Worm (Caenorhabditis elegans) whole organism, L2 larva: Measurements from ENCODE around the gene K08H2.3.
A peak's percentile ranks its signal among the peaks of the same experiment; 100 is the strongest.

Source experiments
- C34F6.9 ChIP-seq: fragments of 150-350 bp; optimal IDR thresholded peaks from 2 replicates; lab custom pipeline; 2014; ENCODE audit warnings: missing biosample characterization, missing genetic modification characterization
- F13H6.1 ChIP-seq: sonication (generic microtip); optimal IDR thresholded peaks from 2 replicates; lab custom pipeline; 2016; ENCODE audit warnings: missing genetic modification characterization, missing compliant biosample characterization
- Y55F3AM.14 ChIP-seq: fragments of 200-800 bp; sonication (Bioruptor generic); optimal IDR thresholded peaks from 2 replicates; lab custom pipeline; 2018; ENCODE audit warnings: mild to moderate bottlenecking, missing genetic modification characterization, missing compliant biosample characterization
- alr-1 ChIP-seq: fragments of 150-350 bp; optimal IDR thresholded peaks from 2 replicates; lab custom pipeline; 2014; ENCODE audit warnings: missing biosample characterization, missing genetic modification characterization
- blmp-1 ChIP-seq: sonication (generic microtip); optimal IDR thresholded peaks from 2 replicates; lab custom pipeline; 2017; ENCODE audit warnings: missing genetic modification characterization, mild to moderate bottlenecking, missing compliant biosample characterization, antibody characterized with exemption, moderate library complexity; ENCODE audit not compliant: insufficient read depth
- ceh-16 ChIP-seq: fragments of 150-350 bp; optimal IDR thresholded peaks from 2 replicates; lab custom pipeline; 2014; ENCODE audit warnings: missing biosample characterization, missing genetic modification characterization
- crh-2 ChIP-seq: sonication (generic microtip); optimal IDR thresholded peaks from 2 replicates; lab custom pipeline; 2017; ENCODE audit warnings: missing biosample characterization, missing genetic modification characterization
- dmd-4 ChIP-seq: sonication (generic microtip); optimal IDR thresholded peaks from 2 replicates; lab custom pipeline; 2017; ENCODE audit warnings: missing biosample characterization, missing genetic modification characterization
- egl-27 ChIP-seq: sonication (generic microtip); optimal IDR thresholded peaks from 3 replicates; lab custom pipeline; 2017; ENCODE audit warnings: missing biosample characterization, missing genetic modification reagents, missing genetic modification characterization
- elt-1 ChIP-seq: fragments of 150-350 bp; optimal IDR thresholded peaks from 2 replicates; lab custom pipeline; 2014; ENCODE audit warnings: missing biosample characterization, missing genetic modification characterization
- elt-3 ChIP-seq: sonication (generic microtip); optimal IDR thresholded peaks from 2 replicates; lab custom pipeline; 2017; ENCODE audit warnings: missing biosample characterization, missing genetic modification characterization
- fos-1 ChIP-seq: fragments of 150-350 bp; optimal IDR thresholded peaks from 2 replicates; lab custom pipeline; 2014; ENCODE audit warnings: missing biosample characterization, missing genetic modification characterization
- gmeb-1 ChIP-seq: fragments of 150-350 bp; optimal IDR thresholded peaks from 2 replicates; lab custom pipeline; 2014; ENCODE audit warnings: missing biosample characterization, missing genetic modification characterization
- lin-11 ChIP-seq: fragments of 150-350 bp; sonication (generic microtip); optimal IDR thresholded peaks from 2 replicates; lab custom pipeline; 2014; ENCODE audit warnings: missing biosample characterization, missing genetic modification characterization, inconsistent platforms, mixed read lengths
- lin-13 ChIP-seq: fragments of 150-350 bp; optimal IDR thresholded peaks from 2 replicates; lab custom pipeline; 2014; ENCODE audit warnings: missing biosample characterization, missing genetic modification reagents, missing genetic modification characterization
- lin-39 ChIP-seq: fragments of 150-350 bp; optimal IDR thresholded peaks from 2 replicates; lab custom pipeline; 2014; ENCODE audit warnings: missing biosample characterization, missing genetic modification reagents, missing genetic modification characterization
- lsy-2 ChIP-seq, 2 experiments: fragments of 150-350 bp in 1 of 2; sonication (generic microtip) in 1 of 2; optimal IDR thresholded peaks; 2 replicates each; lab custom pipeline; 2014 to 2017; ENCODE audit warnings: missing biosample characterization in 2 of 2, missing genetic modification characterization in 2 of 2
- mab-5 ChIP-seq: fragments of 150-350 bp; optimal IDR thresholded peaks from 2 replicates; lab custom pipeline; 2014; ENCODE audit warnings: missing biosample characterization, missing genetic modification characterization
- mdl-1 ChIP-seq, 2 experiments: fragments of 150-350 bp in 1 of 2; sonication (generic microtip) in 1 of 2; optimal IDR thresholded peaks; 2 replicates each; lab custom pipeline; 2017; ENCODE audit warnings: missing biosample characterization in 2 of 2, missing genetic modification characterization in 2 of 2
- nhr-10 ChIP-seq: sonication (generic microtip); optimal IDR thresholded peaks from 2 replicates; lab custom pipeline; 2017; ENCODE audit warnings: missing biosample characterization, missing genetic modification characterization
- nhr-12 ChIP-seq: fragments of 150-350 bp; optimal IDR thresholded peaks from 2 replicates; lab custom pipeline; 2014; ENCODE audit warnings: missing biosample characterization, missing genetic modification characterization
- nhr-129 ChIP-seq: fragments of 150-350 bp; optimal IDR thresholded peaks from 2 replicates; lab custom pipeline; 2014; ENCODE audit warnings: missing biosample characterization, missing genetic modification characterization
- nhr-21 ChIP-seq: fragments of 150-350 bp; optimal IDR thresholded peaks from 2 replicates; lab custom pipeline; 2014; ENCODE audit warnings: missing biosample characterization, missing genetic modification characterization
- nhr-23 ChIP-seq: fragments of 150-350 bp; optimal IDR thresholded peaks from 2 replicates; lab custom pipeline; 2014; ENCODE audit warnings: missing biosample characterization, missing genetic modification reagents, missing genetic modification characterization
- nhr-237 ChIP-seq: fragments of 150-350 bp; optimal IDR thresholded peaks from 2 replicates; lab custom pipeline; 2014; ENCODE audit warnings: missing biosample characterization, missing genetic modification characterization
- nhr-25 ChIP-seq: fragments of 150-350 bp; sonication (generic microtip); optimal IDR thresholded peaks from 3 replicates; lab custom pipeline; 2014; ENCODE audit warnings: missing biosample characterization, missing genetic modification characterization
- nhr-6 ChIP-seq: fragments of 150-350 bp; optimal IDR thresholded peaks from 2 replicates; lab custom pipeline; 2014; ENCODE audit warnings: missing biosample characterization, missing genetic modification characterization
- nhr-77 ChIP-seq: fragments of 150-350 bp; optimal IDR thresholded peaks from 2 replicates; lab custom pipeline; 2014; ENCODE audit warnings: missing biosample characterization, missing genetic modification characterization
- peb-1 ChIP-seq: fragments of 150-350 bp; optimal IDR thresholded peaks from 2 replicates; lab custom pipeline; 2014; ENCODE audit warnings: missing biosample characterization, missing genetic modification characterization
- sem-4 ChIP-seq: fragments of 150-350 bp; optimal IDR thresholded peaks from 2 replicates; lab custom pipeline; 2014; ENCODE audit warnings: missing biosample characterization, missing genetic modification reagents, missing genetic modification characterization
- skn-1 ChIP-seq: sonication (generic microtip); optimal IDR thresholded peaks from 2 replicates; lab custom pipeline; 2017; ENCODE audit warnings: missing biosample characterization, missing genetic modification characterization
- sma-3 ChIP-seq: sonication (generic microtip); optimal IDR thresholded peaks from 2 replicates; lab custom pipeline; 2016; ENCODE audit warnings: missing genetic modification reagents, missing genetic modification characterization, missing compliant biosample characterization
- sma-9 ChIP-seq, 2 experiments: fragments of 150-350 bp in 1 of 2; sonication (generic microtip) in 1 of 2; optimal IDR thresholded peaks; 2 replicates each; lab custom pipeline; 2014 to 2016; ENCODE audit warnings: missing genetic modification characterization in 2 of 2, mild to moderate bottlenecking in 1 of 2, missing biosample characterization in 1 of 2, missing compliant biosample characterization in 1 of 2, missing genetic modification reagents in 1 of 2, moderate library complexity in 1 of 2
- unc-39 ChIP-seq: fragments of 150-350 bp; optimal IDR thresholded peaks from 2 replicates; lab custom pipeline; 2014; ENCODE audit warnings: missing biosample characterization, missing genetic modification characterization
- unc-55 ChIP-seq: fragments of 150-350 bp; sonication (generic microtip); optimal IDR thresholded peaks from 3 replicates; lab custom pipeline; 2014; ENCODE audit warnings: missing biosample characterization, missing genetic modification reagents, missing genetic modification characterization
- unc-62 ChIP-seq: fragments of 150-350 bp; optimal IDR thresholded peaks from 2 replicates; lab custom pipeline; 2014; ENCODE audit warnings: missing biosample characterization, missing genetic modification reagents, missing genetic modification characterization
- zag-1 ChIP-seq: fragments of 150-350 bp; optimal IDR thresholded peaks from 2 replicates; lab custom pipeline; 2014; ENCODE audit warnings: missing biosample characterization, missing genetic modification characterization
- ztf-1 ChIP-seq: fragments of 200-800 bp; sonication (Bioruptor generic); conservative IDR thresholded peaks from 2 replicates; pipeline ENCODE4 v1.3.6; 2022; ENCODE audit warnings: missing genetic modification characterization, missing compliant biosample characterization
- ztf-11 ChIP-seq: sonication (generic microtip); optimal IDR thresholded peaks from 2 replicates; lab custom pipeline; 2017; ENCODE audit warnings: missing biosample characterization, missing genetic modification characterization
- ztf-4 ChIP-seq: fragments of 150-350 bp; optimal IDR thresholded peaks from 2 replicates; lab custom pipeline; 2014; ENCODE audit warnings: missing biosample characterization, missing genetic modification characterization

K08H2.3 gene

DNA sequence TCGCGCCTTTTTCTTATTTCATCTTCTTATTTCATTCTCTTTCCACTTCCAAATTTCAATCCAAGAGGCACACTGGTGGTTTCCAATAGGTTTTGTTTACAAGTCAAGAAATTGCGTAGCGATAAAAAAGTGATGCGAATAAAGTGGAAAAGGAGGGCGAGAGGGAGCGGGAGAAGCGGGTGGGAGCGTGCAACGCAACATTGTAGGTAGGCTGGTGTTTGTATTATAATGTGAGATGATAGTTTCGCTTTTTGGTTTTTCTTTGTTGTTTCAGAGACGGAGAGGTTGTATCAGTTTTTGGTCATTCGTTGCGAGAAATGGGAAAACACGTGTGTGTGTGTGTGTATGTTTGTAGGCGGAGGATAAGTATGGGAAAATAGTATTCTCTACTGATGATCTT, 13.0 kb downstream of the K08H2.3 start (continued):
- TF ChIP-seq elt-3 (tag; lab: Kevin White, UChicago), result no peak
- peak; percentile 54 for TF ChIP-seq fos-1 (tag; lab: Kevin White, UChicago)
- no peak for TF ChIP-seq nhr-237 (tag; lab: Kevin White, UChicago)
- TF ChIP-seq sma-9 (GFP tag; optimal IDR thresholded peaks at IDR 0.05; lab: Kevin White, UChicago), result peak; percentile 85
- no peak for TF ChIP-seq sma-9 (tag; optimal IDR thresholded peaks at IDR 0.05; lab: Kevin White, UChicago)
- TF ChIP-seq crh-2 (tag; lab: Kevin White, UChicago), result peak; percentile 71

DNA sequence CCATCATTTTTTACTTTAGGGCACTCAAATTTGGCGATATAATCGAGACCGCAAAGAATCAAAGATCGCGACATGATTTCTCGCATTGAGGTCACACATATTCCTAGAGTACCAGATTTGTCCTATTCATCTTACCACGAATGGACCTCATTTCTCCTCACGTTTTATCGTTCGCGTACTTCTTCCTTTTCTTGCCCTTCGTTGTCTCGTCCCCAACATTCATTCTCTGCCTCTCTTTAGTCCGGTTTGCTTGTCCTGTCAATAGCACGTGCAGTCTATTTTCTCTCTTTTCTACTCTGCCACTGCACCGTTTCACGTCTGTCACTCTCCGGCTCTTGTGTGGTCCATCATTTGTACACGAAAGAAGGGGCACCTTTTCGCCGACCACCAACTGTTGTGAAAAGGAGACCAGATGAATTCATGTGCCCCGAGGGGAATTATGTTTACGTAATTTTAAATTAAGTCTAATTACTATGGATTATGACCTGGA, 14.2 kb downstream of the K08H2.3 start:
- TF ChIP-seq lin-39 (tag; lab: Kevin White, UChicago) (no peak), crh-2 (tag; lab: Kevin White, UChicago) (peak; percentile 74), gmeb-1 (tag; lab: Kevin White, UChicago) (peak; percentile 35), ztf-1 (GFP tag; lab: Robert Waterston, UW) (no peak), mab-5 (tag; lab: Kevin White, UChicago) (peak; percentile 1), ztf-4 (tag; lab: Kevin White, UChicago) (peak; percentile 61), dmd-4 (no peak), blmp-1 (peak; percentile 62), nhr-23 (tag; lab: Kevin White, UChicago) (no peak), egl-27 (tag; lab: Kevin White, UChicago) (peak; percentile 25), elt-3 (tag; lab: Kevin White, UChicago) (no peak), zag-1 (tag; lab: Kevin White, UChicago) (peak; percentile 44), lin-11 (peak; percentile 63), elt-1 (tag; lab: Kevin White, UChicago) (peak; percentile 92), nhr-10 (no peak), fos-1 (tag; lab: Kevin White, UChicago) (peak; percentile 64), sma-9 (GFP tag; optimal IDR thresholded peaks at IDR 0.05; lab: Kevin White, UChicago) (peak; percentile 83), sma-9 (tag; optimal IDR thresholded peaks at IDR 0.05; lab: Kevin White, UChicago) (no peak), sem-4 (peak; percentile 75), C34F6.9 (peak; percentile 67), lin-13 (GFP tag; lab: Kevin White, UChicago) (peak; percentile 16), unc-55 (GFP tag; lab: Kevin White, UChicago) (peak; percentile 37), nhr-21 (peak; percentile 69), nhr-25 (tag; lab: Kevin White, UChicago) (peak; percentile 77), nhr-129 (tag; lab: Kevin White, UChicago) (peak; percentile 94), skn-1 (tag; lab: Kevin White, UChicago) (no peak), peb-1 (no peak), unc-39 (no peak), unc-62 (GFP tag; lab: Kevin White, UChicago) (no peak), mdl-1 (tag; optimal IDR thresholded peaks at IDR 0.05; lab: Kevin White, UChicago) (peak; percentile 96), ceh-16 (tag; lab: Kevin White, UChicago) (peak; percentile 14), Y55F3AM.14 (GFP tag; lab: Kevin White, UChicago) (peak; percentile 1), sma-3 (GFP tag; lab: Kevin White, UChicago) (peak; percentile 63), lsy-2 (tag; optimal IDR thresholded peaks at IDR 0.05; lab: Kevin White, UChicago) (peak; percentile 1 to 71), ztf-11 (tag; lab: Kevin White, UChicago) (no peak), nhr-6 (tag; lab: Kevin White, UChicago) (peak; percentile 67), F13H6.1 (tag; lab: Kevin White, UChicago) (peak; percentile 78)

DNA sequence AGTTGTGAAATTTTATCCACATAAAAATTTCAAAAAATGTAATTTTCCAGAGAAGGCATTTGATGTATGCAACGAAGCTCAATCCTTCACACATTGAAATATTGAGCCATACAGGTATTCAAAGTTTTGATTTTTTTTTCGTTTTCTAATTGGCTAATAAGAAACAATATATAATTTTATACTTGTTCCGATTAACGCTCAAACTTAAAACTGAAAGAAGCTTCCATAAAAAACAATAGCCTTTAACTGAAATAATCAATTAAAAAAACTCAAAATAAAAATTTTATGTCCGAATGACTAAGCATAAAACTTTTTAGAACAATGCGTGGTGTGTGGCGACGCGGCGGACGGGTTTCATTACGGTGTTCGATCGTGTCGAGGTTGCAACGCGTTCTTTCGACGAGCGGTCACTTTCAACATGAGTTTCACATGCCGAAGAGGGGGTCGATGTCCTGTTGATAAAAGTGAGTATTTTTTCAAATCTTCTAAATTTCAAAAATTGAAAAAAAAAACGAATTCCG, 14.8 kb downstream of the K08H2.3 start, which contains the start of gene nhr-32:
Gene nhr-32 (plus strand): TSS at position 51 of the 521 bp plus-strand sequence.
- TF ChIP-seq nhr-12 (tag; lab: Kevin White, UChicago) (no peak), fos-1 (tag; lab: Kevin White, UChicago) (peak; percentile 10), mdl-1 (tag; optimal IDR thresholded peaks at IDR 0.05; lab: Kevin White, UChicago) (no peak), unc-55 (GFP tag; lab: Kevin White, UChicago) (no peak), ztf-1 (GFP tag; lab: Robert Waterston, UW) (no peak), alr-1 (tag; lab: Kevin White, UChicago) (no peak), nhr-77 (tag; lab: Kevin White, UChicago) (no peak)
